Fruit fly (Drosophila melanogaster) whole organism, embryonic: ENCODE measurements around the gene CG13891.

Experiments
- ATbp ChIP-seq: fragments of 200-800 bp; sonication (Bioruptor generic); optimal IDR thresholded peaks from 2 replicates; lab custom pipeline; 2017; ENCODE audit warnings: missing biosample characterization, mild to moderate bottlenecking, missing genetic modification characterization, missing genetic modification reagents
- B-H1 ChIP-seq: fragments of 200-800 bp; sonication (Bioruptor generic); IDR thresholded peaks from 3 replicates; pipeline ENCODE4 v1.3.6; 2022; ENCODE audit warnings: missing biosample characterization, missing genetic modification characterization
- CG10209 ChIP-seq: fragments of 200-800 bp; sonication (Bioruptor generic); optimal IDR thresholded peaks from 3 replicates; lab custom pipeline; 2017; ENCODE audit warnings: missing biosample characterization, mild to moderate bottlenecking, missing genetic modification characterization, missing genetic modification reagents
- CG12236 ChIP-seq: fragments of 200-800 bp; sonication (Bioruptor generic); optimal IDR thresholded peaks from 2 replicates; lab custom pipeline; 2016; ENCODE audit warnings: missing biosample characterization, missing genetic modification characterization
- CG12299 ChIP-seq: fragments of 200-800 bp; sonication (Bioruptor generic); optimal IDR thresholded peaks from 2 replicates; lab custom pipeline; 2018; ENCODE audit warnings: missing biosample characterization, mild to moderate bottlenecking, missing genetic modification characterization
- CG12942 ChIP-seq: fragments of 200-800 bp; sonication (Bioruptor generic); optimal IDR thresholded peaks from 3 replicates; lab custom pipeline; 2016; ENCODE audit warnings: missing biosample characterization, missing genetic modification characterization
- CG13123 ChIP-seq: fragments of 200-800 bp; sonication (Bioruptor generic); optimal IDR thresholded peaks from 2 replicates; lab custom pipeline; 2016; ENCODE audit warnings: missing biosample characterization, missing genetic modification characterization
- CG14965 ChIP-seq: fragments of 200-800 bp; sonication (Bioruptor generic); optimal IDR thresholded peaks from 2 replicates; lab custom pipeline; 2016; ENCODE audit warnings: missing biosample characterization, missing genetic modification characterization, borderline replicate concordance
- CG1647 ChIP-seq: fragments of 200-800 bp; sonication (Bioruptor generic); optimal IDR thresholded peaks from 3 replicates; lab custom pipeline; 2016; ENCODE audit warnings: missing biosample characterization, missing genetic modification characterization
- CG2129 ChIP-seq: fragments of 200-800 bp; sonication (Bioruptor generic); IDR thresholded peaks from 2 replicates; pipeline ENCODE4 v1.3.6; 2022; ENCODE audit warnings: missing biosample characterization, missing genetic modification characterization; ENCODE audit not compliant: partially characterized antibody
- CG30020 ChIP-seq: fragments of 200-800 bp; optimal IDR thresholded peaks from 2 replicates; lab custom pipeline; 2019; ENCODE audit warnings: missing biosample characterization, mild to moderate bottlenecking, missing genetic modification characterization, moderate library complexity
- CG4282 ChIP-seq: fragments of 200-800 bp; sonication (Bioruptor generic); optimal IDR thresholded peaks from 2 replicates; lab custom pipeline; 2016; ENCODE audit warnings: missing biosample characterization, missing genetic modification characterization
- CG4328 ChIP-seq: fragments of 200-800 bp; sonication (Bioruptor generic); optimal IDR thresholded peaks from 3 replicates; lab custom pipeline; 2017; ENCODE audit warnings: missing biosample characterization, missing genetic modification reagents, missing genetic modification characterization
- CG6272 ChIP-seq: fragments of 200-800 bp; sonication (Bioruptor generic); IDR thresholded peaks from 2 replicates; pipeline ENCODE4 v1.3.6; 2022; ENCODE audit warnings: missing biosample characterization, missing genetic modification characterization
- CG9215 ChIP-seq: fragments of 200-800 bp; sonication (Bioruptor generic); IDR thresholded peaks from 2 replicates; pipeline ENCODE4 v1.3.6; 2022; ENCODE audit warnings: missing biosample characterization, missing genetic modification characterization
- CG9876 ChIP-seq: fragments of 200-800 bp; sonication (Bioruptor generic); optimal IDR thresholded peaks from 2 replicates; lab custom pipeline; 2016; ENCODE audit warnings: missing biosample characterization, missing genetic modification characterization
- CTCF ChIP-seq: fragments of 200-800 bp; sonication (Bioruptor generic); optimal IDR thresholded peaks from 2 replicates; lab custom pipeline; 2017; ENCODE audit warnings: missing biosample characterization, mild to moderate bottlenecking, missing genetic modification characterization, moderate library complexity
- Fer2 ChIP-seq: fragments of 200-800 bp; sonication (Bioruptor generic); optimal IDR thresholded peaks from 2 replicates; lab custom pipeline; 2018; ENCODE audit warnings: missing biosample characterization, mild to moderate bottlenecking, missing genetic modification characterization, moderate library complexity
- Gsc ChIP-seq: fragments of 200-800 bp; sonication (Bioruptor generic); IDR thresholded peaks from 2 replicates; pipeline ENCODE4 v1.3.6; 2022; ENCODE audit warnings: missing biosample characterization, missing genetic modification characterization
- HLH3B ChIP-seq: fragments of 200-800 bp; sonication (Bioruptor generic); IDR thresholded peaks from 2 replicates; pipeline ENCODE4 v1.3.6; 2022; ENCODE audit warnings: missing biosample characterization, missing genetic modification characterization
- Hand ChIP-seq: fragments of 200-800 bp; sonication (Bioruptor generic); optimal IDR thresholded peaks from 2 replicates; lab custom pipeline; 2017; ENCODE audit warnings: mild to moderate bottlenecking, missing biosample characterization, missing genetic modification reagents, missing genetic modification characterization
- Meics ChIP-seq: fragments of 200-800 bp; sonication (Bioruptor generic); optimal IDR thresholded peaks from 2 replicates; lab custom pipeline; 2017; ENCODE audit warnings: missing biosample characterization, mild to moderate bottlenecking, missing genetic modification characterization
- NfI ChIP-seq: fragments of 200-800 bp; sonication (Bioruptor generic); optimal IDR thresholded peaks from 3 replicates; lab custom pipeline; 2018; ENCODE audit warnings: missing biosample characterization, mild to moderate bottlenecking, missing genetic modification characterization, moderate library complexity
- Oaz ChIP-seq: fragments of 200-800 bp; sonication (Bioruptor generic); IDR thresholded peaks from 2 replicates; pipeline ENCODE4 v1.3.6; 2022; ENCODE audit warnings: missing biosample characterization, missing genetic modification characterization
- Usf ChIP-seq: fragments of 200-800 bp; sonication (Bioruptor generic); optimal IDR thresholded peaks from 2 replicates; lab custom pipeline; 2017; ENCODE audit warnings: missing genotype, missing biosample characterization, missing genetic modification characterization
- YL-1 ChIP-seq: fragments of 200-800 bp; sonication (Bioruptor generic); optimal IDR thresholded peaks from 3 replicates; lab custom pipeline; 2017; ENCODE audit warnings: missing biosample characterization, mild to moderate bottlenecking, missing genetic modification characterization
- ab ChIP-seq: fragments of 200-800 bp; sonication (Bioruptor generic); optimal IDR thresholded peaks from 2 replicates; lab custom pipeline; 2016; ENCODE audit warnings: missing biosample characterization, missing genetic modification characterization
- ac ChIP-seq: fragments of 200-800 bp; sonication (Bioruptor generic); optimal IDR thresholded peaks from 3 replicates; lab custom pipeline; 2017; ENCODE audit warnings: missing biosample characterization, mild to moderate bottlenecking, missing genetic modification characterization
- cato ChIP-seq: fragments of 200-800 bp; sonication (Bioruptor generic); optimal IDR thresholded peaks from 2 replicates; lab custom pipeline; 2016; ENCODE audit warnings: missing biosample characterization, missing genetic modification characterization, borderline replicate concordance
- caup ChIP-seq: fragments of 200-800 bp; sonication (Bioruptor generic); optimal IDR thresholded peaks from 3 replicates; lab custom pipeline; 2017; ENCODE audit warnings: missing biosample characterization, mild to moderate bottlenecking, missing genetic modification characterization, moderate library complexity; ENCODE audit not compliant: severe bottlenecking
- dmrt11E ChIP-seq: fragments of 200-800 bp; sonication (Bioruptor generic); optimal IDR thresholded peaks from 3 replicates; lab custom pipeline; 2018; ENCODE audit warnings: missing biosample characterization, mild to moderate bottlenecking, missing genetic modification characterization, moderate library complexity
- dysf ChIP-seq: fragments of 200-800 bp; sonication (Bioruptor generic); IDR thresholded peaks from 3 replicates; pipeline ENCODE4 v1.3.6; 2022; ENCODE audit warnings: missing biosample characterization, missing genetic modification characterization
- eyg ChIP-seq: fragments of 200-800 bp; sonication (Bioruptor generic); optimal IDR thresholded peaks from 3 replicates; lab custom pipeline; 2016; ENCODE audit warnings: missing biosample characterization, missing genetic modification characterization
- fd3F ChIP-seq: fragments of 200-800 bp; sonication (Bioruptor generic); optimal IDR thresholded peaks from 2 replicates; lab custom pipeline; 2018; ENCODE audit warnings: missing biosample characterization, mild to moderate bottlenecking, missing genetic modification characterization, moderate library complexity
- gfzf ChIP-seq: fragments of 200-800 bp; sonication (Bioruptor generic); optimal IDR thresholded peaks from 2 replicates; lab custom pipeline; 2016; ENCODE audit warnings: missing biosample characterization, mild to moderate bottlenecking, missing genetic modification characterization, moderate library complexity
- gt ChIP-seq: fragments of 200-800 bp; sonication (Bioruptor generic); IDR thresholded peaks from 2 replicates; pipeline ENCODE4 v1.3.6; 2022; ENCODE audit warnings: missing biosample characterization, missing genetic modification characterization
- ham ChIP-seq: fragments of 200-800 bp; sonication (Bioruptor generic); IDR thresholded peaks from 2 replicates; pipeline ENCODE4 v1.3.6; 2022; ENCODE audit warnings: missing biosample characterization, missing genetic modification characterization
- hb ChIP-seq: fragments of 200-800 bp; sonication (Bioruptor generic); IDR thresholded peaks from 3 replicates; pipeline ENCODE4 v1.3.6; 2022; ENCODE audit warnings: missing biosample characterization, missing genetic modification characterization; ENCODE audit not compliant: partially characterized antibody
- jigr1 ChIP-seq: fragments of 200-800 bp; sonication (Bioruptor generic); IDR thresholded peaks from 3 replicates; pipeline ENCODE4 v1.3.6; 2022; ENCODE audit warnings: missing biosample characterization, missing genetic modification characterization
- kay ChIP-seq: fragments of 200-800 bp; sonication (Bioruptor generic); optimal IDR thresholded peaks from 2 replicates; lab custom pipeline; 2016; ENCODE audit warnings: missing biosample characterization, missing genetic modification characterization
- luna ChIP-seq: fragments of 200-800 bp; sonication (Bioruptor generic); optimal IDR thresholded peaks from 2 replicates; lab custom pipeline; 2016; ENCODE audit warnings: missing biosample characterization, missing genetic modification characterization
- nmo ChIP-seq: fragments of 200-800 bp; sonication (Bioruptor generic); optimal IDR thresholded peaks from 2 replicates; lab custom pipeline; 2018; ENCODE audit warnings: missing biosample characterization, mild to moderate bottlenecking, missing genetic modification characterization, moderate library complexity
- org-1 ChIP-seq: fragments of 200-800 bp; sonication (Bioruptor generic); optimal IDR thresholded peaks from 2 replicates; lab custom pipeline; 2017; ENCODE audit warnings: missing biosample characterization, missing genetic modification characterization
- pb ChIP-seq: fragments of 200-800 bp; sonication (Bioruptor generic); optimal IDR thresholded peaks from 3 replicates; lab custom pipeline; 2016; ENCODE audit warnings: missing biosample characterization, missing genetic modification characterization
- pita ChIP-seq: fragments of 200-800 bp; sonication (Bioruptor generic); optimal IDR thresholded peaks from 2 replicates; lab custom pipeline; 2017; ENCODE audit warnings: missing biosample characterization, mild to moderate bottlenecking, missing genetic modification characterization
- row ChIP-seq: fragments of 200-800 bp; sonication (Bioruptor generic); IDR thresholded peaks from 3 replicates; pipeline ENCODE4 v1.3.6; 2022; ENCODE audit warnings: missing biosample characterization, missing genetic modification characterization
- sima ChIP-seq: fragments of 200-800 bp; sonication (Bioruptor generic); optimal IDR thresholded peaks from 2 replicates; lab custom pipeline; 2016; ENCODE audit warnings: missing biosample characterization, missing genetic modification characterization
- slp2 ChIP-seq: fragments of 200-800 bp; sonication (Bioruptor generic); optimal IDR thresholded peaks from 2 replicates; lab custom pipeline; 2016; ENCODE audit warnings: missing biosample characterization, missing genetic modification characterization
- tap ChIP-seq: fragments of 200-800 bp; optimal IDR thresholded peaks from 3 replicates; lab custom pipeline; 2019; ENCODE audit warnings: missing biosample characterization, mild to moderate bottlenecking, missing genetic modification characterization, moderate library complexity
- toy ChIP-seq: fragments of 200-800 bp; sonication (Bioruptor generic); IDR thresholded peaks from 2 replicates; pipeline ENCODE4 v1.3.6; 2022; ENCODE audit warnings: missing biosample characterization, missing genetic modification characterization
- tup ChIP-seq: fragments of 200-800 bp; sonication (Bioruptor generic); optimal IDR thresholded peaks from 2 replicates; lab custom pipeline; 2016; ENCODE audit warnings: missing biosample characterization, mild to moderate bottlenecking, missing genetic modification characterization, moderate library complexity

Gene CG13891

dm6 chr3L:441035-441604 is 7.4 kb upstream of the CG13891 start (continued):
- TF ChIP-seq CG30020: no peak
- TF ChIP-seq jigr1 (GFP tag; lab: Robert Waterston, UW): peak; percentile 37; the same call in 1 of the 3 replicates
- peak; percentile 80 for TF ChIP-seq Fer2 (tag; lab: Kevin White, UChicago)
- TF ChIP-seq Hand: peak; percentile 81
- TF ChIP-seq dysf (GFP tag; lab: Robert Waterston, UW): peak; percentile 92
- TF ChIP-seq org-1 (GFP tag; lab: Kevin White, UChicago): peak; percentile 77
- peak; percentile 35 for TF ChIP-seq CG1647
- TF ChIP-seq NfI (GFP tag; lab: Kevin White, UChicago): peak; percentile 85
- TF ChIP-seq eyg: peak; percentile 31
- peak; percentile 44; the same call in 1 of the 2 replicates for TF ChIP-seq gt (GFP tag; lab: Robert Waterston, UW)
- TF ChIP-seq Oaz (GFP tag; lab: Robert Waterston, UW): peak; percentile 80
- TF ChIP-seq kay (GFP tag; lab: Kevin White, UChicago): no peak
- peak; percentile 83 for TF ChIP-seq tap (tag; lab: Kevin White, UChicago)
- TF ChIP-seq cato (GFP tag; lab: Kevin White, UChicago): peak; percentile 24
- peak; percentile 88 for TF ChIP-seq B-H1 (GFP tag; lab: Robert Waterston, UW)
- no peak for TF ChIP-seq pita (GFP tag; lab: Kevin White, UChicago)
- peak; percentile 62 for TF ChIP-seq CG12299 (tag; lab: Kevin White, UChicago)
- peak; percentile 56 for TF ChIP-seq CG12942 (GFP tag; lab: Kevin White, UChicago)
- TF ChIP-seq CG4328 (GFP tag; lab: Kevin White, UChicago): peak; percentile 79
- TF ChIP-seq row (GFP tag; lab: Robert Waterston, UW): peak; percentile 94
- peak; percentile 26 for TF ChIP-seq slp2 (GFP tag; lab: Kevin White, UChicago)
- TF ChIP-seq CG9215: peak; percentile 89
- peak; percentile 68 for TF ChIP-seq nmo
- peak; percentile 93 for TF ChIP-seq Meics
- peak; percentile 79 for TF ChIP-seq toy
- no peak for TF ChIP-seq CG9876 (GFP tag; lab: Kevin White, UChicago)
- peak; percentile 90 for TF ChIP-seq caup
- no peak for TF ChIP-seq CG2129 (GFP tag; lab: Robert Waterston, UW)
- no peak for TF ChIP-seq CG14965 (GFP tag; lab: Kevin White, UChicago)
- no peak for TF ChIP-seq Gsc (GFP tag; lab: Robert Waterston, UW)
- TF ChIP-seq hb (GFP tag; lab: Robert Waterston, UW): no peak
- TF ChIP-seq CG6272 (GFP tag; lab: Robert Waterston, UW): peak; percentile 78
- no peak for TF ChIP-seq dmrt11E (tag; lab: Kevin White, UChicago)
- no peak for TF ChIP-seq ab
- peak; percentile 74; the same call in 1 of the 2 replicates for TF ChIP-seq ham (GFP tag; lab: Robert Waterston, UW)
- TF ChIP-seq CG4282: no peak
- TF ChIP-seq CG13123 (GFP tag; lab: Kevin White, UChicago): no peak
- peak; percentile 85 for TF ChIP-seq fd3F (GFP tag; lab: Kevin White, UChicago)
- TF ChIP-seq Usf (GFP tag; lab: Kevin White, UChicago): peak; percentile 42
- no peak for TF ChIP-seq pb (GFP tag; lab: Kevin White, UChicago)
- no peak for TF ChIP-seq luna (GFP tag; lab: Kevin White, UChicago)
- no peak for TF ChIP-seq ac (GFP tag; lab: Kevin White, UChicago)
- TF ChIP-seq tup: peak; percentile 51
- TF ChIP-seq gfzf: no peak
- peak; percentile 87 for TF ChIP-seq HLH3B (GFP tag; lab: Robert Waterston, UW)
- TF ChIP-seq ATbp: peak; percentile 70
- peak; percentile 20 for TF ChIP-seq YL-1 (GFP tag; lab: Kevin White, UChicago)
- no peak for TF ChIP-seq sima (GFP tag; lab: Kevin White, UChicago)
- TF ChIP-seq CG12236 (GFP tag; lab: Kevin White, UChicago): no peak
- peak; percentile 80 for TF ChIP-seq CG10209
- TF ChIP-seq CTCF (GFP tag; lab: Kevin White, UChicago): no peak
